Fruit fly (Drosophila melanogaster) whole organism, pupa: ENCODE results near the gene COX7A.

ENCODE experiments used
- CG10348 ChIP-seq: fragments of 200-800 bp; sonication (Bioruptor generic); IDR thresholded peaks from 2 replicates; pipeline ENCODE4 v1.3.6; 2022; ENCODE audit warnings: missing biosample characterization, missing genetic modification characterization
- CG12605 ChIP-seq: fragments of 200-800 bp; sonication (Bioruptor generic); IDR thresholded peaks from 2 replicates; pipeline ENCODE4 v1.3.6; 2022; ENCODE audit warnings: missing biosample characterization, missing genetic modification characterization
- CG13204 ChIP-seq: fragments of 200-800 bp; sonication (Bioruptor generic); optimal IDR thresholded peaks from 2 replicates; lab custom pipeline; 2018; ENCODE audit warnings: missing biosample characterization, mild to moderate bottlenecking, missing genetic modification characterization, moderate library complexity
- CG14655 ChIP-seq: fragments of 200-800 bp; sonication (Bioruptor generic); optimal IDR thresholded peaks from 3 replicates; lab custom pipeline; 2017; ENCODE audit warnings: mild to moderate bottlenecking, missing biosample characterization, missing genetic modification reagents, missing genetic modification characterization
- CG15710 ChIP-seq: fragments of 200-800 bp; sonication (Bioruptor generic); optimal IDR thresholded peaks from 2 replicates; lab custom pipeline; 2018; ENCODE audit warnings: missing biosample characterization, mild to moderate bottlenecking, missing genetic modification characterization, moderate library complexity
- CG17806 ChIP-seq: fragments of 200-800 bp; sonication (Bioruptor generic); optimal IDR thresholded peaks from 2 replicates; lab custom pipeline; 2018; ENCODE audit warnings: missing biosample characterization, mild to moderate bottlenecking, missing genetic modification characterization, moderate library complexity
- CG32121 ChIP-seq: fragments of 200-800 bp; sonication (Bioruptor generic); IDR thresholded peaks from 2 replicates; pipeline ENCODE4 v1.3.6; 2022; ENCODE audit warnings: missing biosample characterization, missing genetic modification characterization
- CG34367 ChIP-seq: fragments of 200-800 bp; sonication (Bioruptor generic); optimal IDR thresholded peaks from 2 replicates; lab custom pipeline; 2018; ENCODE audit warnings: missing biosample characterization, mild to moderate bottlenecking, missing genetic modification characterization
- CG4496 ChIP-seq: fragments of 200-800 bp; sonication (Bioruptor generic); IDR thresholded peaks from 3 replicates; pipeline ENCODE4 v1.3.6; 2022; ENCODE audit warnings: missing biosample characterization, missing genetic modification characterization
- CG8159 ChIP-seq: fragments of 200-800 bp; sonication (Bioruptor generic); optimal IDR thresholded peaks from 3 replicates; lab custom pipeline; 2018; ENCODE audit warnings: missing biosample characterization, mild to moderate bottlenecking, missing genetic modification characterization, moderate library complexity
- CG8301 ChIP-seq: fragments of 200-800 bp; sonication (Bioruptor generic); optimal IDR thresholded peaks from 2 replicates; lab custom pipeline; 2018; ENCODE audit warnings: missing biosample characterization, mild to moderate bottlenecking, missing genetic modification characterization
- CG9948 ChIP-seq: fragments of 200-800 bp; sonication (Bioruptor generic); optimal IDR thresholded peaks from 2 replicates; lab custom pipeline; 2018; ENCODE audit warnings: missing biosample characterization, mild to moderate bottlenecking, missing genetic modification characterization, moderate library complexity
- D1 ChIP-seq: fragments of 200-800 bp; sonication (Bioruptor generic); optimal IDR thresholded peaks from 2 replicates; lab custom pipeline; 2018; ENCODE audit warnings: missing biosample characterization, mild to moderate bottlenecking, missing genetic modification characterization, moderate library complexity
- EcR ChIP-seq: fragments of 200-800 bp; sonication (Bioruptor generic); optimal IDR thresholded peaks from 3 replicates; lab custom pipeline; 2019; ENCODE audit warnings: missing biosample characterization, missing genetic modification characterization, mild to moderate bottlenecking, moderate library complexity, missing genetic modification reagents
- Ets98B ChIP-seq: fragments of 200-800 bp; sonication (Bioruptor generic); IDR thresholded peaks from 2 replicates; pipeline ENCODE4 v1.3.6; 2022; ENCODE audit warnings: missing biosample characterization, missing genetic modification characterization
- Pif1A ChIP-seq: fragments of 200-800 bp; sonication (Bioruptor generic); optimal IDR thresholded peaks from 3 replicates; lab custom pipeline; 2016; ENCODE audit warnings: missing biosample characterization, missing genetic modification characterization
- Pif1B ChIP-seq: fragments of 200-800 bp; sonication (Bioruptor generic); optimal IDR thresholded peaks from 3 replicates; lab custom pipeline; 2016; ENCODE audit warnings: missing biosample characterization, missing genetic modification characterization
- Snoo ChIP-seq: fragments of 200-800 bp; sonication (Bioruptor generic); optimal IDR thresholded peaks from 3 replicates; lab custom pipeline; 2017; ENCODE audit warnings: missing biosample characterization, mild to moderate bottlenecking, missing genetic modification characterization, inconsistent platforms
- fd96Ca ChIP-seq: fragments of 200-800 bp; sonication (Bioruptor generic); IDR thresholded peaks from 3 replicates; pipeline ENCODE4 v1.3.6; 2022; ENCODE audit warnings: missing biosample characterization, missing genetic modification characterization
- gl ChIP-seq: fragments of 200-800 bp; sonication (Bioruptor generic); optimal IDR thresholded peaks from 2 replicates; lab custom pipeline; 2018; ENCODE audit warnings: missing biosample characterization, mild to moderate bottlenecking, missing genetic modification characterization
- rn ChIP-seq: fragments of 200-800 bp; sonication (Bioruptor generic); IDR thresholded peaks from 2 replicates; pipeline ENCODE4 v1.3.6; 2022; ENCODE audit warnings: missing biosample characterization, missing genetic modification characterization

COX7A gene

dm6 chr3R:8349449-8350115 lies 8.7 kb upstream of the COX7A start, which contains the start of gene Atg13:
TSS of gene Atg13 (plus strand) at chr3R:8349815.
- TF ChIP-seq rn (GFP tag; lab: Robert Waterston, UW) (no peak), Pif1B (GFP tag; lab: Kevin White, UChicago) (no peak), Snoo (tag; lab: Kevin White, UChicago) (peak; percentile 50), CG17806 (tag; lab: Kevin White, UChicago) (peak; percentile 45), CG15710 (peak; percentile 42), CG34367 (tag; lab: Kevin White, UChicago) (peak; percentile 71), gl (tag; lab: Kevin White, UChicago) (peak; percentile 94), CG9948 (tag; lab: Kevin White, UChicago) (peak; percentile 2), CG14655 (GFP tag; lab: Kevin White, UChicago) (no peak), CG32121 (GFP tag; lab: Robert Waterston, UW) (peak; percentile 79), fd96Ca (GFP tag; lab: Robert Waterston, UW) (peak; percentile 66; the same call in 2 of the 3 replicates), D1 (tag; lab: Kevin White, UChicago) (no peak), CG13204 (GFP tag; lab: Kevin White, UChicago) (no peak), CG8159 (tag; lab: Kevin White, UChicago) (peak; percentile 63), Ets98B (GFP tag; lab: Robert Waterston, UW) (peak; percentile 71), EcR (GFP tag; lab: Kevin White, UChicago) (peak; percentile 30), CG12605 (peak; percentile 87), CG10348 (GFP tag; lab: Robert Waterston, UW) (no peak), CG4496 (GFP tag; lab: Robert Waterston, UW) (peak; percentile 84), CG8301 (tag; lab: Kevin White, UChicago) (peak; percentile 83), Pif1A (GFP tag; lab: Kevin White, UChicago) (no peak)
- TF ChIP-seq, all 21 proteins: peak for 14

- no peak for TF ChIP-seq Ets98B (GFP tag; lab: Robert Waterston, UW)
- no peak for TF ChIP-seq rn (GFP tag; lab: Robert Waterston, UW)
- TF ChIP-seq CG9948 (tag; lab: Kevin White, UChicago) = no peak
- TF ChIP-seq CG10348 (GFP tag; lab: Robert Waterston, UW) = no peak
- TF ChIP-seq CG4496 (GFP tag; lab: Robert Waterston, UW) = no peak
These were observed 8.2 kb upstream of the COX7A start for dm6 chr3R:8349106-8349448.

- TF ChIP-seq Ets98B (GFP tag; lab: Robert Waterston, UW) (no peak), CG34367 (tag; lab: Kevin White, UChicago) (no peak), CG8159 (tag; lab: Kevin White, UChicago) (no peak), CG13204 (GFP tag; lab: Kevin White, UChicago) (no peak), Pif1A (GFP tag; lab: Kevin White, UChicago) (no peak), CG17806 (tag; lab: Kevin White, UChicago) (no peak), rn (GFP tag; lab: Robert Waterston, UW) (no peak), CG15710 (no peak), CG4496 (GFP tag; lab: Robert Waterston, UW) (no peak), CG12605 (no peak), fd96Ca (GFP tag; lab: Robert Waterston, UW) (no peak), CG8301 (tag; lab: Kevin White, UChicago) (no peak), Pif1B (GFP tag; lab: Kevin White, UChicago) (no peak), CG32121 (GFP tag; lab: Robert Waterston, UW) (no peak), gl (tag; lab: Kevin White, UChicago) (no peak), Snoo (tag; lab: Kevin White, UChicago) (no peak), D1 (tag; lab: Kevin White, UChicago) (no peak)
- TF ChIP-seq, all 21 proteins: peak for 0
These were observed 7.0 kb upstream of the COX7A start for dm6 chr3R:8347835-8348234.

dm6 chr3R:8347279-8347678 lies 6.4 kb upstream of the COX7A start, which contains the start of gene CG7352:
TSS of gene CG7352 (plus strand) at chr3R:8347579.
- TF ChIP-seq fd96Ca (GFP tag; lab: Robert Waterston, UW) (no peak), CG14655 (GFP tag; lab: Kevin White, UChicago) (no peak), CG15710 (no peak), D1 (tag; lab: Kevin White, UChicago) (no peak), Snoo (tag; lab: Kevin White, UChicago) (no peak), CG9948 (tag; lab: Kevin White, UChicago) (no peak), CG17806 (tag; lab: Kevin White, UChicago) (no peak), Ets98B (GFP tag; lab: Robert Waterston, UW) (no peak), rn (GFP tag; lab: Robert Waterston, UW) (no peak), CG32121 (GFP tag; lab: Robert Waterston, UW) (no peak), CG10348 (GFP tag; lab: Robert Waterston, UW) (no peak), Pif1A (GFP tag; lab: Kevin White, UChicago) (no peak), CG4496 (GFP tag; lab: Robert Waterston, UW) (no peak), EcR (GFP tag; lab: Kevin White, UChicago) (no peak)

dm6 chr3R:8344174-8344573 lies 3.3 kb upstream of the COX7A start, which contains the start of gene DppIII:
TSS of gene DppIII (plus strand) at chr3R:8344400.
- TF ChIP-seq CG32121 (GFP tag; lab: Robert Waterston, UW) (no peak), CG10348 (GFP tag; lab: Robert Waterston, UW) (no peak), Snoo (tag; lab: Kevin White, UChicago) (no peak), fd96Ca (GFP tag; lab: Robert Waterston, UW) (no peak), CG9948 (tag; lab: Kevin White, UChicago) (no peak), CG12605 (no peak), CG4496 (GFP tag; lab: Robert Waterston, UW) (no peak), rn (GFP tag; lab: Robert Waterston, UW) (no peak), Pif1A (GFP tag; lab: Kevin White, UChicago) (no peak), EcR (GFP tag; lab: Kevin White, UChicago) (no peak), CG34367 (tag; lab: Kevin White, UChicago) (no peak), CG17806 (tag; lab: Kevin White, UChicago) (no peak), CG15710 (no peak), Ets98B (GFP tag; lab: Robert Waterston, UW) (no peak), CG13204 (GFP tag; lab: Kevin White, UChicago) (no peak), Pif1B (GFP tag; lab: Kevin White, UChicago) (no peak), CG8159 (tag; lab: Kevin White, UChicago) (no peak), D1 (tag; lab: Kevin White, UChicago) (no peak)
